Fruit fly (Drosophila melanogaster): ENCODE results near the gene CG14966.
A peak's percentile ranks its signal among the peaks of the same experiment; 100 is the strongest.

CG14966 gene

dm6 chr3L:3208895-3209294, 11.5 kb upstream of the CG14966 start, which contains the start of the genes CG32269 and CG32270:
TSS of gene CG32269 (minus strand) at chr3L:3208985.
TSS of gene CG32270 (minus strand) at chr3L:3208985.
- TF ChIP-seq toe (GFP tag; optimal IDR thresholded peaks at IDR 0.05) (peak; percentile 46), CG7101 (tag; optimal IDR thresholded peaks at IDR 0.05) (peak; percentile 48), kay (GFP tag; ENCODE audit: borderline replicate concordance) (no peak), Crg-1 (GFP tag; optimal IDR thresholded peaks at IDR 0.05) (peak; percentile 51), cic (GFP tag; optimal IDR thresholded peaks at IDR 0.05) (peak; percentile 65), CG33017 (tag; optimal IDR thresholded peaks at IDR 0.05) (peak; percentile 2), cnc (optimal IDR thresholded peaks at IDR 0.05) (no peak), bab1 (GFP tag; optimal IDR thresholded peaks at IDR 0.05) (no peak), Mnt (GFP tag; optimal IDR thresholded peaks at IDR 0.05) (peak; percentile 60), CG5204 (GFP tag; optimal IDR thresholded peaks at IDR 0.05) (no peak), Hr96 (GFP tag; optimal IDR thresholded peaks at IDR 0.05) (peak; percentile 40), pad (GFP tag; optimal IDR thresholded peaks at IDR 0.05) (peak; percentile 12), ovo (GFP tag; optimal IDR thresholded peaks at IDR 0.05) (peak; percentile 24), CG7045 (GFP tag; optimal IDR thresholded peaks at IDR 0.05) (peak; percentile 52), CG14711 (tag; optimal IDR thresholded peaks at IDR 0.05) (no peak), tj (GFP tag; optimal IDR thresholded peaks at IDR 0.05) (no peak), Clk (GFP tag; optimal IDR thresholded peaks at IDR 0.05) (no peak), CG1620 (GFP tag; optimal IDR thresholded peaks at IDR 0.05) (peak; percentile 23), CG12768 (GFP tag; optimal IDR thresholded peaks at IDR 0.05) (peak; percentile 73), CG11617 (GFP tag; optimal IDR thresholded peaks at IDR 0.05) (peak; percentile 18)

- TF ChIP-seq CG14711 (tag; optimal IDR thresholded peaks at IDR 0.05) (no peak), ovo (GFP tag; optimal IDR thresholded peaks at IDR 0.05) (no peak), CG1620 (GFP tag; optimal IDR thresholded peaks at IDR 0.05) (no peak), Clk (GFP tag; optimal IDR thresholded peaks at IDR 0.05) (no peak), bab1 (GFP tag; optimal IDR thresholded peaks at IDR 0.05) (no peak), CG11617 (GFP tag; optimal IDR thresholded peaks at IDR 0.05) (no peak), CG7045 (GFP tag; optimal IDR thresholded peaks at IDR 0.05) (no peak), kay (GFP tag; ENCODE audit: borderline replicate concordance) (no peak), CG7101 (tag; optimal IDR thresholded peaks at IDR 0.05) (no peak), CG12768 (GFP tag; optimal IDR thresholded peaks at IDR 0.05) (no peak)
Measured at dm6 chr3L:3206263-3206662, 8.8 kb upstream of the CG14966 start, which contains the start of gene CG33160. TSS of gene CG33160 (minus strand) at chr3L:3206363.

dm6 chr3L:3205349-3205748, 7.9 kb upstream of the CG14966 start, which contains the start of gene CG32277:
TSS of gene CG32277 (minus strand) at chr3L:3205449.
- TF ChIP-seq Crg-1 (GFP tag; optimal IDR thresholded peaks at IDR 0.05) (no peak), CG7101 (tag; optimal IDR thresholded peaks at IDR 0.05) (no peak), CG1620 (GFP tag; optimal IDR thresholded peaks at IDR 0.05) (no peak), CG14711 (tag; optimal IDR thresholded peaks at IDR 0.05) (no peak), toe (GFP tag; optimal IDR thresholded peaks at IDR 0.05) (no peak), CG12768 (GFP tag; optimal IDR thresholded peaks at IDR 0.05) (no peak), CG11617 (GFP tag; optimal IDR thresholded peaks at IDR 0.05) (no peak), bab1 (GFP tag; optimal IDR thresholded peaks at IDR 0.05) (no peak), Mnt (GFP tag; optimal IDR thresholded peaks at IDR 0.05) (no peak), Hr96 (GFP tag; optimal IDR thresholded peaks at IDR 0.05) (no peak), Clk (GFP tag; optimal IDR thresholded peaks at IDR 0.05) (no peak), pad (GFP tag; optimal IDR thresholded peaks at IDR 0.05) (no peak), ovo (GFP tag; optimal IDR thresholded peaks at IDR 0.05) (no peak), CG7045 (GFP tag; optimal IDR thresholded peaks at IDR 0.05) (no peak), cnc (optimal IDR thresholded peaks at IDR 0.05) (no peak), cic (GFP tag; optimal IDR thresholded peaks at IDR 0.05) (no peak)

dm6 chr3L:3204348-3204747, 6.9 kb upstream of the CG14966 start, which contains the start of gene CG33159:
TSS of gene CG33159 (minus strand) at chr3L:3204448.
- no peak for TF ChIP-seq CG7101 (tag; optimal IDR thresholded peaks at IDR 0.05)
- no peak for TF ChIP-seq kay (GFP tag; ENCODE audit: borderline replicate concordance)
- TF ChIP-seq Clk (GFP tag; optimal IDR thresholded peaks at IDR 0.05): no peak
- no peak for TF ChIP-seq tj (GFP tag; optimal IDR thresholded peaks at IDR 0.05)
- no peak for TF ChIP-seq toe (GFP tag; optimal IDR thresholded peaks at IDR 0.05)
- no peak for TF ChIP-seq CG33017 (tag; optimal IDR thresholded peaks at IDR 0.05)
- no peak for TF ChIP-seq CG7045 (GFP tag; optimal IDR thresholded peaks at IDR 0.05)

- TF ChIP-seq CG5204 (GFP tag; optimal IDR thresholded peaks at IDR 0.05) (no peak), kay (GFP tag; ENCODE audit: borderline replicate concordance) (no peak), Mnt (GFP tag; optimal IDR thresholded peaks at IDR 0.05) (no peak), pad (GFP tag; optimal IDR thresholded peaks at IDR 0.05) (no peak), cic (GFP tag; optimal IDR thresholded peaks at IDR 0.05) (no peak), ovo (GFP tag; optimal IDR thresholded peaks at IDR 0.05) (no peak), CG12768 (GFP tag; optimal IDR thresholded peaks at IDR 0.05) (no peak), Hr96 (GFP tag; optimal IDR thresholded peaks at IDR 0.05) (no peak), bab1 (GFP tag; optimal IDR thresholded peaks at IDR 0.05) (no peak), CG11617 (GFP tag; optimal IDR thresholded peaks at IDR 0.05) (no peak), Crg-1 (GFP tag; optimal IDR thresholded peaks at IDR 0.05) (no peak), tj (GFP tag; optimal IDR thresholded peaks at IDR 0.05) (no peak), CG1620 (GFP tag; optimal IDR thresholded peaks at IDR 0.05) (no peak)
Measured at dm6 chr3L:3203062-3203461, 5.6 kb upstream of the CG14966 start, which contains the start of gene CG32271. TSS of gene CG32271 (minus strand) at chr3L:3203162.

All from whole organism, adult.